Worm (Caenorhabditis elegans) whole organism, L1 larva: ENCODE results near the gene R02F2.4.
A peak's percentile ranks its signal among the peaks of the same experiment; 100 is the strongest.

Source experiments
- C34B4.2 ChIP-seq: sonication (generic microtip); optimal IDR thresholded peaks from 2 replicates; lab custom pipeline; 2017; ENCODE audit warnings: mild to moderate bottlenecking, missing genetic modification characterization, missing compliant biosample characterization
- Y116A8C.19 ChIP-seq: sonication (generic microtip); optimal IDR thresholded peaks from 2 replicates; lab custom pipeline; 2016; ENCODE audit warnings: missing compliant biosample characterization, missing genetic modification characterization, borderline replicate concordance
- aha-1 ChIP-seq: fragments of 150-350 bp; optimal IDR thresholded peaks from 2 replicates; lab custom pipeline; 2014; ENCODE audit warnings: missing biosample characterization, missing genetic modification characterization
- alr-1 ChIP-seq: fragments of 200-800 bp; sonication (Bioruptor generic); optimal IDR thresholded peaks from 2 replicates; lab custom pipeline; 2018; ENCODE audit warnings: borderline replicate concordance, mild to moderate bottlenecking, missing genetic modification characterization, missing compliant biosample characterization
- aly-2 ChIP-seq: fragments of 150-350 bp; optimal IDR thresholded peaks from 2 replicates; lab custom pipeline; 2014; ENCODE audit warnings: missing biosample characterization, missing genetic modification characterization
- ama-1 ChIP-seq: fragments of 150-350 bp; optimal IDR thresholded peaks from 2 replicates; lab custom pipeline; 2014
- ceh-8 ChIP-seq: fragments of 200-800 bp; sonication (Bioruptor generic); optimal IDR thresholded peaks from 2 replicates; lab custom pipeline; 2018; ENCODE audit warnings: mild to moderate bottlenecking, missing genetic modification characterization, moderate library complexity, missing compliant biosample characterization
- ceh-88 ChIP-seq: fragments of 200-800 bp; sonication (Bioruptor generic); IDR thresholded peaks from 2 replicates; pipeline ENCODE4 v1.3.6; 2022; ENCODE audit warnings: missing genetic modification characterization, missing compliant biosample characterization
- dsc-1 ChIP-seq: sonication (generic microtip); optimal IDR thresholded peaks from 2 replicates; lab custom pipeline; 2016; ENCODE audit warnings: mild to moderate bottlenecking, missing genetic modification characterization, missing compliant biosample characterization
- efl-3 ChIP-seq: fragments of 200-800 bp; sonication (Bioruptor generic); optimal IDR thresholded peaks from 2 replicates; lab custom pipeline; 2018; ENCODE audit warnings: mild to moderate bottlenecking, missing genetic modification characterization, missing compliant biosample characterization
- egl-13 ChIP-seq: sonication (generic microtip); optimal IDR thresholded peaks from 2 replicates; lab custom pipeline; 2016; ENCODE audit warnings: missing genotype, missing genetic modification reagents, missing genetic modification characterization, missing compliant biosample characterization
- egl-27 ChIP-seq, 2 experiments: fragments of 150-350 bp in 1 of 2; sonication (generic microtip); optimal IDR thresholded peaks; 3 replicates each; lab custom pipeline; 2017 to 2018; ENCODE audit warnings: missing biosample characterization in 2 of 2, missing genetic modification characterization in 2 of 2, missing genetic modification reagents in 2 of 2
- elt-3 ChIP-seq, 6 experiments: fragments of 150-350 bp in 1 of 6; sonication (generic microtip); optimal IDR thresholded peaks; 2 replicates each; lab custom pipeline; 2017 to 2018; ENCODE audit warnings: missing biosample characterization in 6 of 6, missing genetic modification characterization in 6 of 6, inconsistent platforms in 1 of 6
- ets-5 ChIP-seq: fragments of 200-800 bp; sonication (Bioruptor generic); IDR thresholded peaks from 2 replicates; pipeline ENCODE4 v1.3.6; 2022; ENCODE audit warnings: missing genetic modification characterization, missing compliant biosample characterization
- fkh-10 ChIP-seq: sonication (generic microtip); optimal IDR thresholded peaks from 2 replicates; lab custom pipeline; 2017; ENCODE audit warnings: missing biosample characterization, missing genetic modification reagents, missing genetic modification characterization
- fkh-8 ChIP-seq: sonication (generic microtip); optimal IDR thresholded peaks from 2 replicates; lab custom pipeline; 2016; ENCODE audit warnings: mild to moderate bottlenecking, missing genetic modification characterization, missing compliant biosample characterization
- fos-1 ChIP-seq: fragments of 150-350 bp; optimal IDR thresholded peaks from 2 replicates; lab custom pipeline; 2014; ENCODE audit warnings: missing biosample characterization, missing genetic modification characterization
- hlh-4 ChIP-seq: sonication (generic microtip); optimal IDR thresholded peaks from 2 replicates; lab custom pipeline; 2016; ENCODE audit warnings: mild to moderate bottlenecking, missing genetic modification characterization, missing compliant biosample characterization
- irx-1 ChIP-seq: sonication (generic microtip); optimal IDR thresholded peaks from 2 replicates; lab custom pipeline; 2016; ENCODE audit warnings: missing genetic modification characterization, missing compliant biosample characterization
- isw-1 ChIP-seq: fragments of 200-800 bp; sonication (Bioruptor generic); IDR thresholded peaks from 2 replicates; pipeline ENCODE4 v1.3.6; 2022; ENCODE audit warnings: missing genetic modification characterization, missing compliant biosample characterization
- lin-14 ChIP-seq: fragments of 200-800 bp; sonication (Bioruptor generic); optimal IDR thresholded peaks from 2 replicates; lab custom pipeline; 2018; ENCODE audit warnings: mild to moderate bottlenecking, missing genetic modification characterization, moderate library complexity, missing compliant biosample characterization
- lin-15B ChIP-seq: fragments of 150-350 bp; sonication (generic microtip); optimal IDR thresholded peaks from 3 replicates; lab custom pipeline; 2014; ENCODE audit warnings: missing biosample characterization, missing genetic modification characterization
- mab-9 ChIP-seq: fragments of 200-800 bp; sonication (Bioruptor generic); IDR thresholded peaks from 2 replicates; pipeline ENCODE4 v1.3.6; 2022; ENCODE audit warnings: missing genetic modification reagents, missing genetic modification characterization, missing compliant biosample characterization
- mef-2 ChIP-seq: fragments of 150-350 bp; optimal IDR thresholded peaks from 2 replicates; lab custom pipeline; 2014; ENCODE audit warnings: missing biosample characterization, missing genetic modification characterization
- mep-1 ChIP-seq: fragments of 150-350 bp; optimal IDR thresholded peaks from 2 replicates; lab custom pipeline; 2014; ENCODE audit warnings: missing biosample characterization, missing genetic modification characterization
- nhr-11 ChIP-seq: fragments of 150-350 bp; optimal IDR thresholded peaks from 2 replicates; lab custom pipeline; 2014; ENCODE audit warnings: missing biosample characterization, missing genetic modification characterization
- nhr-20 ChIP-seq: sonication (generic microtip); optimal IDR thresholded peaks from 2 replicates; lab custom pipeline; 2016; ENCODE audit warnings: mild to moderate bottlenecking, missing genetic modification characterization, missing compliant biosample characterization
- nhr-28 ChIP-seq: fragments of 150-350 bp; optimal IDR thresholded peaks from 2 replicates; lab custom pipeline; 2014; ENCODE audit warnings: missing biosample characterization, missing genetic modification characterization
- nhr-71 ChIP-seq: sonication (generic microtip); optimal IDR thresholded peaks from 2 replicates; lab custom pipeline; 2016; ENCODE audit warnings: mild to moderate bottlenecking, missing genetic modification characterization, moderate library complexity, missing compliant biosample characterization
- nhr-84 ChIP-seq: sonication (generic microtip); optimal IDR thresholded peaks from 2 replicates; lab custom pipeline; 2017; ENCODE audit warnings: missing biosample characterization, missing genetic modification characterization
- pag-3 ChIP-seq: sonication (generic microtip); optimal IDR thresholded peaks from 2 replicates; lab custom pipeline; 2017; ENCODE audit warnings: missing genetic modification characterization, mild to moderate bottlenecking, missing compliant biosample characterization, antibody characterized with exemption, borderline replicate concordance; ENCODE audit not compliant: insufficient read depth
- pax-3 ChIP-seq: fragments of 200-800 bp; sonication (Bioruptor generic); optimal IDR thresholded peaks from 2 replicates; lab custom pipeline; 2018; ENCODE audit warnings: mild to moderate bottlenecking, missing genetic modification characterization, moderate library complexity, missing compliant biosample characterization
- pqm-1 ChIP-seq: sonication (generic microtip); optimal IDR thresholded peaks from 3 replicates; lab custom pipeline; 2017; ENCODE audit warnings: missing biosample characterization, missing genetic modification characterization
- snpc-4 ChIP-seq: fragments of 150-350 bp; optimal IDR thresholded peaks from 2 replicates; lab custom pipeline; 2014; ENCODE audit warnings: missing biosample characterization, missing genetic modification characterization
- snu-23 ChIP-seq: sonication (generic microtip); optimal IDR thresholded peaks from 2 replicates; lab custom pipeline; 2016; ENCODE audit warnings: missing genetic modification characterization, missing compliant biosample characterization
- sox-4 ChIP-seq: sonication (generic microtip); optimal IDR thresholded peaks from 2 replicates; lab custom pipeline; 2016; ENCODE audit warnings: missing genetic modification characterization, missing compliant biosample characterization
- sptf-1 ChIP-seq: fragments of 150-350 bp; optimal IDR thresholded peaks from 2 replicates; lab custom pipeline; 2014; ENCODE audit warnings: missing biosample characterization, missing genetic modification characterization
- sup-37 ChIP-seq: fragments of 200-800 bp; sonication (Bioruptor generic); optimal IDR thresholded peaks from 2 replicates; lab custom pipeline; 2018; ENCODE audit warnings: mild to moderate bottlenecking, missing genetic modification characterization, missing compliant biosample characterization
- swsn-7 ChIP-seq: sonication (generic microtip); optimal IDR thresholded peaks from 2 replicates; lab custom pipeline; 2016; ENCODE audit warnings: missing genetic modification characterization, missing compliant biosample characterization
- unc-62 ChIP-seq: fragments of 150-350 bp; optimal IDR thresholded peaks from 2 replicates; lab custom pipeline; 2014; ENCODE audit warnings: missing biosample characterization, missing genetic modification reagents, missing genetic modification characterization
- unc-86 ChIP-seq: sonication (generic microtip); optimal IDR thresholded peaks from 2 replicates; lab custom pipeline; 2016; ENCODE audit warnings: missing genetic modification characterization, missing compliant biosample characterization
- unc-98 ChIP-seq: fragments of 200-800 bp; sonication (Bioruptor generic); IDR thresholded peaks from 2 replicates; pipeline ENCODE4 v1.3.6; 2022; ENCODE audit warnings: missing genetic modification characterization, missing compliant biosample characterization
- xbp-1 ChIP-seq: sonication (generic microtip); optimal IDR thresholded peaks from 2 replicates; lab custom pipeline; 2016; ENCODE audit warnings: missing genetic modification characterization, missing compliant biosample characterization
- zag-1 ChIP-seq: fragments of 150-350 bp; optimal IDR thresholded peaks from 2 replicates; lab custom pipeline; 2014; ENCODE audit warnings: missing biosample characterization, missing genetic modification characterization
- zip-4 ChIP-seq: fragments of 200-800 bp; sonication (Bioruptor generic); optimal IDR thresholded peaks from 2 replicates; lab custom pipeline; 2018; ENCODE audit warnings: mild to moderate bottlenecking, missing genetic modification characterization, moderate library complexity, missing compliant biosample characterization
- ztf-11 ChIP-seq, 2 experiments: sonication (generic microtip); optimal IDR thresholded peaks; 2 replicates each; lab custom pipeline; 2016 to 2017; ENCODE audit warnings: missing genetic modification characterization in 2 of 2, missing biosample characterization in 1 of 2, missing compliant biosample characterization in 1 of 2
- ztf-4 ChIP-seq: fragments of 150-350 bp; optimal IDR thresholded peaks from 2 replicates; lab custom pipeline; 2014; ENCODE audit warnings: missing biosample characterization, missing genetic modification characterization

R02F2.4 gene

ce11 chrIII:5501358-5502287 is 17.5 kb downstream of the R02F2.4 start, which contains the start of gene R02F2.1 (continued):
- TF ChIP-seq egl-13 (tag; lab: Kevin White, UChicago), result no peak
- TF ChIP-seq alr-1, result no peak
- no peak for TF ChIP-seq sup-37 (GFP tag; lab: Kevin White, UChicago)
- TF ChIP-seq unc-98 (GFP tag; lab: Robert Waterston, UW), result no peak
- peak; percentile 78 for TF ChIP-seq snu-23 (GFP tag; lab: Kevin White, UChicago)
- no peak for TF ChIP-seq fos-1
- TF ChIP-seq lin-14, result peak; percentile 63

ce11 chrIII:5502915-5503575 is 19.0 kb downstream of the R02F2.4 start:
- TF ChIP-seq sox-4 (tag; lab: Kevin White, UChicago) (no peak), mef-2 (tag; lab: Kevin White, UChicago) (no peak), irx-1 (tag; lab: Kevin White, UChicago) (peak; percentile 27), C34B4.2 (no peak), nhr-11 (no peak), dsc-1 (tag; lab: Kevin White, UChicago) (peak; percentile 38), ceh-88 (GFP tag; lab: Robert Waterston, UW) (no peak), fkh-8 (tag; lab: Kevin White, UChicago) (peak; percentile 40), pax-3 (peak; percentile 43), isw-1 (GFP tag; lab: Robert Waterston, UW) (no peak; the same call in 1 of the 2 replicates), egl-13 (tag; lab: Kevin White, UChicago) (no peak), nhr-84 (no peak), ztf-4 (tag; lab: Kevin White, UChicago) (no peak), snu-23 (GFP tag; lab: Kevin White, UChicago) (peak; percentile 65), Y116A8C.19 (tag; lab: Kevin White, UChicago) (no peak), ztf-11 (tag; optimal IDR thresholded peaks at IDR 0.05; lab: Kevin White, UChicago) (no peak), aly-2 (tag; lab: Kevin White, UChicago) (no peak), hlh-4 (tag; lab: Kevin White, UChicago) (no peak), swsn-7 (peak; percentile 42), efl-3 (GFP tag; lab: Kevin White, UChicago) (no peak), mep-1 (tag; lab: Kevin White, UChicago) (peak; percentile 57), zag-1 (tag; lab: Kevin White, UChicago) (peak; percentile 45), elt-3 (tag; optimal IDR thresholded peaks at IDR 0.05; lab: Kevin White, UChicago) (peak in 3 of 6 experiments; percentile 13 to 67 (median 52)), lin-14 (peak; percentile 86), lin-15B (peak; percentile 6), unc-62 (GFP tag; lab: Kevin White, UChicago) (no peak), pag-3 (peak; percentile 38), nhr-71 (tag; lab: Kevin White, UChicago) (peak; percentile 68), sptf-1 (tag; lab: Kevin White, UChicago) (no peak), pqm-1 (tag; lab: Kevin White, UChicago) (no peak), xbp-1 (peak; percentile 25), egl-27 (tag; optimal IDR thresholded peaks at IDR 0.05; lab: Kevin White, UChicago) (peak in 1 of 2 experiments; percentile 20), unc-98 (GFP tag; lab: Robert Waterston, UW) (no peak), ama-1 (lab: Kevin White, UChicago) (peak; percentile 81), mab-9 (GFP tag; lab: Robert Waterston, UW) (no peak; the same call in 1 of the 2 replicates), nhr-28 (tag; lab: Kevin White, UChicago) (no peak), zip-4 (GFP tag; lab: Kevin White, UChicago) (no peak), snpc-4 (tag; lab: Kevin White, UChicago) (peak; percentile 35), aha-1 (no peak), ets-5 (GFP tag; lab: Robert Waterston, UW) (no peak), ceh-8 (GFP tag; lab: Kevin White, UChicago) (no peak), fkh-10 (GFP tag; lab: Kevin White, UChicago) (no peak), unc-86 (tag; lab: Kevin White, UChicago) (no peak), nhr-20 (tag; lab: Kevin White, UChicago) (peak; percentile 64)
